Worm (Caenorhabditis elegans) whole organism, L4/young adult: ENCODE data around the gene nsy-1.

Experiments
- W03F9.2 ChIP-seq: fragments of 150-350 bp; optimal IDR thresholded peaks from 2 replicates; lab custom pipeline; 2014; ENCODE audit warnings: missing biosample characterization, missing genetic modification characterization
- dao-5 ChIP-seq: sonication (generic microtip); optimal IDR thresholded peaks from 2 replicates; lab custom pipeline; 2016; ENCODE audit warnings: missing genotype, missing genetic modification characterization, moderate library complexity, missing compliant biosample characterization
- him-1 ChIP-seq: sonication (generic microtip); optimal IDR thresholded peaks from 2 replicates; lab custom pipeline; 2016; ENCODE audit warnings: missing genotype, missing genetic modification reagents, missing genetic modification characterization, missing compliant biosample characterization

DNA sequence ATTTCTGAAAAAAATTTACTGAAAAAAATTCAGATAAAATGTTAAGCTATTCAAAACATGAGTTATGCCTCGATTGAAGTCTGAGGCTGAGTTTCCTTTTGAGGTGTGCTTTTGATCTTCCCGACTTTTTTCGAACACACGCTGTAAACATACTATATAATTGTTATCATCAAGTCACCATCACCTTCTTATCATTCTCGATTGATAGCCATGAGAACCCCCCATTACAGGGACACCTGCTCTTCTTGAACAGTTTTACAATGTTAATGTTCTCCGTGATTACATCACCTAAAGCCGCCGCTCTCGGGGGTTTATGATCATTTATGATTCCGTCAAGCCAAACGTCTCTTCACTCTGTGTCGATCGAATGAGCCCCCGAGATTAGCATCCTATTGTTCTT is 38.4 kb upstream of the nsy-1 start:
- no peak for TF ChIP-seq dao-5 (tag; lab: Kevin White, UChicago)
- TF ChIP-seq him-1 (tag; lab: Kevin White, UChicago), result no peak
- no peak for TF ChIP-seq W03F9.2 (tag; lab: Kevin White, UChicago)
